Fruit fly (Drosophila melanogaster) whole organism, prepupa: ENCODE data around the gene Rhp.
A peak's percentile ranks its signal among the peaks of the same experiment; 100 is the strongest.

Source experiments
- Blimp-1 ChIP-seq: fragments of 200-800 bp; sonication (Bioruptor generic); optimal IDR thresholded peaks from 3 replicates; lab custom pipeline; 2017; ENCODE audit warnings: missing biosample characterization, missing genetic modification characterization, mild to moderate bottlenecking, moderate library complexity, missing genetic modification reagents
- CG10631 ChIP-seq: fragments of 200-800 bp; sonication (Bioruptor generic); optimal IDR thresholded peaks from 2 replicates; lab custom pipeline; 2016; ENCODE audit warnings: missing biosample characterization, missing genetic modification characterization
- CG11294 ChIP-seq: fragments of 200-800 bp; sonication (Bioruptor generic); IDR thresholded peaks from 2 replicates; pipeline ENCODE4 v1.3.6; 2022; ENCODE audit warnings: missing biosample characterization, missing genetic modification characterization
- CG11902 ChIP-seq: fragments of 200-800 bp; sonication (Bioruptor generic); optimal IDR thresholded peaks from 3 replicates; lab custom pipeline; 2016; ENCODE audit warnings: missing biosample characterization, missing genetic modification characterization
- CG15336 ChIP-seq: fragments of 200-800 bp; sonication (Bioruptor generic); IDR thresholded peaks from 2 replicates; pipeline ENCODE4 v1.3.6; 2022; ENCODE audit warnings: missing biosample characterization, missing genetic modification characterization
- CG1621 ChIP-seq: fragments of 200-800 bp; sonication (Bioruptor generic); optimal IDR thresholded peaks from 3 replicates; lab custom pipeline; 2018; ENCODE audit warnings: missing biosample characterization, mild to moderate bottlenecking, missing genetic modification characterization
- CG16779 ChIP-seq: fragments of 200-800 bp; sonication (Bioruptor generic); optimal IDR thresholded peaks from 3 replicates; lab custom pipeline; 2017; ENCODE audit warnings: missing biosample characterization, mild to moderate bottlenecking, missing genetic modification characterization
- CG3032 ChIP-seq: fragments of 200-800 bp; optimal IDR thresholded peaks from 2 replicates; lab custom pipeline; 2019; ENCODE audit warnings: missing biosample characterization, mild to moderate bottlenecking, missing genetic modification characterization, moderate library complexity
- CG31627 ChIP-seq: fragments of 200-800 bp; sonication (Bioruptor generic); optimal IDR thresholded peaks from 3 replicates; lab custom pipeline; 2016; ENCODE audit warnings: missing biosample characterization, missing genetic modification characterization
- CG32006 ChIP-seq: fragments of 200-800 bp; sonication (Bioruptor generic); optimal IDR thresholded peaks from 3 replicates; lab custom pipeline; 2017; ENCODE audit warnings: missing biosample characterization, mild to moderate bottlenecking, missing genetic modification characterization
- CG34406 ChIP-seq: fragments of 200-800 bp; sonication (Bioruptor generic); optimal IDR thresholded peaks from 3 replicates; lab custom pipeline; 2016; ENCODE audit warnings: missing biosample characterization, missing genetic modification characterization
- CG4318 ChIP-seq: fragments of 200-800 bp; sonication (Bioruptor generic); optimal IDR thresholded peaks from 3 replicates; lab custom pipeline; 2017; ENCODE audit warnings: missing biosample characterization, mild to moderate bottlenecking, missing genetic modification characterization
- CG6163 ChIP-seq: fragments of 200-800 bp; sonication (Bioruptor generic); IDR thresholded peaks from 3 replicates; pipeline ENCODE4 v1.3.6; 2022; ENCODE audit warnings: missing biosample characterization, missing genetic modification characterization
- CG6808 ChIP-seq: fragments of 200-800 bp; sonication (Bioruptor generic); optimal IDR thresholded peaks from 3 replicates; lab custom pipeline; 2017; ENCODE audit warnings: missing biosample characterization, missing genetic modification characterization, mild to moderate bottlenecking, moderate library complexity, missing genetic modification reagents
- CG8119 ChIP-seq: fragments of 200-800 bp; sonication (Bioruptor generic); IDR thresholded peaks from 3 replicates; pipeline ENCODE4 v1.3.6; 2022; ENCODE audit warnings: missing biosample characterization, missing genetic modification characterization
- CG8632 ChIP-seq: fragments of 200-800 bp; sonication (Bioruptor generic); optimal IDR thresholded peaks from 3 replicates; lab custom pipeline; 2016; ENCODE audit warnings: missing biosample characterization, missing genetic modification characterization
- CG9139 ChIP-seq: fragments of 200-800 bp; sonication (Bioruptor generic); optimal IDR thresholded peaks from 3 replicates; lab custom pipeline; 2017; ENCODE audit warnings: missing biosample characterization, mild to moderate bottlenecking, missing genetic modification characterization
- Eip78C ChIP-seq: fragments of 200-800 bp; sonication (Bioruptor generic); peaks from one replicate; lab custom pipeline; 2016; ENCODE audit warnings: missing biosample characterization, missing genetic modification characterization
- Eip93F ChIP-seq: fragments of 200-800 bp; sonication (Bioruptor generic); optimal IDR thresholded peaks from 2 replicates; lab custom pipeline; 2016; ENCODE audit warnings: missing biosample characterization, mild to moderate bottlenecking, missing genetic modification characterization
- Ets96B ChIP-seq: fragments of 200-800 bp; optimal IDR thresholded peaks from 2 replicates; lab custom pipeline; 2019; ENCODE audit warnings: missing biosample characterization, mild to moderate bottlenecking, missing genetic modification characterization, moderate library complexity
- Hr38 ChIP-seq: sonication (Bioruptor generic); optimal IDR thresholded peaks from 2 replicates; lab custom pipeline; 2016; ENCODE audit warnings: missing biosample characterization, missing genetic modification characterization
- Hr39 ChIP-seq: fragments of 200-800 bp; sonication (Bioruptor generic); optimal IDR thresholded peaks from 2 replicates; lab custom pipeline; 2016; ENCODE audit warnings: missing biosample characterization, missing genetic modification characterization
- Hr4 ChIP-seq: fragments of 200-800 bp; sonication (Bioruptor generic); optimal IDR thresholded peaks from 3 replicates; lab custom pipeline; 2016; ENCODE audit warnings: missing biosample characterization, missing genetic modification characterization
- Lpt ChIP-seq: fragments of 200-800 bp; sonication (Bioruptor generic); optimal IDR thresholded peaks from 3 replicates; lab custom pipeline; 2016; ENCODE audit warnings: missing biosample characterization, missing genetic modification characterization
- OdsH ChIP-seq: fragments of 200-800 bp; sonication (Bioruptor generic); optimal IDR thresholded peaks from 3 replicates; lab custom pipeline; 2016; ENCODE audit warnings: missing biosample characterization, missing genetic modification characterization
- Sox102F ChIP-seq: fragments of 200-800 bp; sonication (Bioruptor generic); optimal IDR thresholded peaks from 2 replicates; lab custom pipeline; 2016; ENCODE audit warnings: missing biosample characterization, mild to moderate bottlenecking, missing genetic modification characterization
- Sox14 ChIP-seq: fragments of 200-800 bp; sonication (Bioruptor generic); optimal IDR thresholded peaks from 3 replicates; lab custom pipeline; 2016; ENCODE audit warnings: missing biosample characterization, missing genetic modification characterization
- acj6 ChIP-seq: fragments of 200-800 bp; sonication (Bioruptor generic); optimal IDR thresholded peaks from 3 replicates; lab custom pipeline; 2016; ENCODE audit warnings: missing biosample characterization, missing genetic modification characterization
- dsx ChIP-seq: fragments of 200-800 bp; optimal IDR thresholded peaks from 3 replicates; lab custom pipeline; 2019; ENCODE audit warnings: missing biosample characterization, mild to moderate bottlenecking, missing genetic modification characterization, moderate library complexity; ENCODE audit not compliant: poor library complexity, severe bottlenecking
- eg ChIP-seq: fragments of 200-800 bp; sonication (Bioruptor generic); IDR thresholded peaks from 3 replicates; pipeline ENCODE4 v1.3.6; 2022; ENCODE audit warnings: missing biosample characterization, missing genetic modification characterization
- fd85E ChIP-seq: fragments of 200-800 bp; sonication (Bioruptor generic); optimal IDR thresholded peaks from 3 replicates; lab custom pipeline; 2016; ENCODE audit warnings: missing biosample characterization, missing genetic modification characterization
- fkh ChIP-seq: fragments of 200-800 bp; sonication (Bioruptor generic); optimal IDR thresholded peaks from 3 replicates; lab custom pipeline; 2017; ENCODE audit warnings: missing biosample characterization, mild to moderate bottlenecking, missing genetic modification characterization, moderate library complexity
- pdm3 ChIP-seq: fragments of 200-800 bp; sonication (Bioruptor generic); optimal IDR thresholded peaks from 3 replicates; lab custom pipeline; 2016; ENCODE audit warnings: missing biosample characterization, missing genetic modification characterization
- spab ChIP-seq: fragments of 200-800 bp; sonication (Bioruptor generic); optimal IDR thresholded peaks from 2 replicates; lab custom pipeline; 2017; ENCODE audit warnings: missing biosample characterization, mild to moderate bottlenecking, missing genetic modification characterization, missing genetic modification reagents
- ss ChIP-seq, 2 experiments: fragments of 200-800 bp; sonication (Bioruptor generic); optimal IDR thresholded peaks; 2 replicates in 1 of 2; 3 replicates in 1 of 2; lab custom pipeline; 2017 to 2018; ENCODE audit warnings: mild to moderate bottlenecking in 2 of 2, missing biosample characterization in 2 of 2, missing genetic modification characterization in 2 of 2, moderate library complexity in 1 of 2
- svp ChIP-seq: fragments of 200-800 bp; sonication (Bioruptor generic); peaks from one replicate; lab custom pipeline; 2016; ENCODE audit warnings: missing biosample characterization, missing genetic modification characterization
- vri ChIP-seq: fragments of 200-800 bp; sonication (Bioruptor generic); optimal IDR thresholded peaks from 3 replicates; lab custom pipeline; 2016; ENCODE audit warnings: missing biosample characterization, mild to moderate bottlenecking, missing genetic modification characterization

The Rhp gene

DNA sequence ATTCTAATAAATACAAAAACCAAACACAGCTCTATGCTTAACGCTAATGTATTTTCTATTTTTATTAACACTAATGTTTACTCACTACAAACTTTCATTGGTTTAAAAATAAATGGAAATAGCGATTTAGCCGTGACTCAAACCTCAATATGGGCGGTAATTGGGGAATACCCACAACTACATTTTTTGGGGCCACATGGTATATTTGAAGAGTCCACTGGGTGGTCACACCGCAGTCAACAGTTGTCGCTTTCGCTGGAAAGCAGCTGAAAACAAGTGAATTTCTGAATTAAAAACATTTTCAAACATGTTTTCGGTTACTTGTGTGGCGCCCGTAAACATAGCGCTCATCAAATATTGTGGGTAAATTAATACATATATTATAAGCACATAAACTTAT lies 39.8 kb upstream of the Rhp start, which contains the start of gene Mvd:
TSS of gene Mvd (plus strand) at position 222 of the 400 bp plus-strand sequence.
- TF ChIP-seq Blimp-1 (peak; percentile 65), fkh (GFP tag; lab: Kevin White, UChicago) (peak; percentile 90), Sox102F (GFP tag; lab: Kevin White, UChicago) (no peak), CG6808 (GFP tag; lab: Kevin White, UChicago) (no peak), eg (GFP tag; lab: Robert Waterston, UW) (no peak), Eip78C (GFP tag; lab: Kevin White, UChicago) (peak; percentile 64), CG3032 (tag; lab: Kevin White, UChicago) (peak; percentile 6)
- TF ChIP-seq, all 60 proteins: peak for 4

- no peak for TF ChIP-seq dsx (GFP tag; lab: Kevin White, UChicago)
- TF ChIP-seq fd85E (GFP tag; lab: Kevin White, UChicago), result no peak
- TF ChIP-seq CG31627 (GFP tag; lab: Kevin White, UChicago), result no peak
- no peak for TF ChIP-seq OdsH (GFP tag; lab: Kevin White, UChicago)
- TF ChIP-seq ss (GFP tag; optimal IDR thresholded peaks at IDR 0.05; lab: Kevin White, UChicago), result no peak
- TF ChIP-seq CG8632, result no peak
- no peak for TF ChIP-seq Hr38
- TF ChIP-seq Eip78C (GFP tag; lab: Kevin White, UChicago), result no peak
- TF ChIP-seq Ets96B (tag; lab: Kevin White, UChicago), result no peak
- no peak for TF ChIP-seq Hr4 (GFP tag; lab: Kevin White, UChicago)
- TF ChIP-seq CG1621 (tag; lab: Kevin White, UChicago), result no peak
- no peak for TF ChIP-seq CG6163 (GFP tag; lab: Robert Waterston, UW)
- no peak for TF ChIP-seq Sox14
- no peak for TF ChIP-seq acj6 (GFP tag; lab: Kevin White, UChicago)
These were observed 32.7 kb upstream of the Rhp start, which contains the start of gene CG8260 for dm6 chrX:15756018-15756417. TSS of gene CG8260 (plus strand) at chrX:15756318.

DNA sequence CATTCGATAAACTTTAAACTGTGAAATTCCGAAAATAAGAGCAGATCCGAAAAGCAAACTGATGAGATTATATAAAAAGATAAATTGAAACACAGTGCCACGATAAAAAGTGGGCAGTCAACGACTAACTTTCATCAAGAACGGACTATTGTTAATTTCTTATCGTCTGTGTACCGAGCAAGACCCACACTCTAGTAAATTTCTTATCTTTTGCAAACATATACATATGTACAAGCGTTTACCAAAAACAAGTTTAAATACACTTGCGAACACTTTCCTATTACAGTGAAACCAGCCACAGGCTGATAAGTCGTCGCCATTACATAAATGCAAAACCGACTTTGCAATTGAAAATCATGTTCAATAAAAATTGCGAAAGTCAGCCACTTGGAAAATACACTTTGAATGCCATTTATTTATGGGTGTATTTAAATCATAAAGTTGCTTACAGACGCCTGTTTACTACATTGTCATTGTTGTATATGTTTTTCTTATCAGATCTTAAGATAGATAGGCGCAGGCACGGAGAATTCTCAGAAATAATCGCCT lies 29.9 kb upstream of the Rhp start:
- TF ChIP-seq CG11902 (GFP tag; lab: Kevin White, UChicago), result no peak
- TF ChIP-seq CG4318 (GFP tag; lab: Kevin White, UChicago), result no peak
- TF ChIP-seq pdm3 (GFP tag; lab: Kevin White, UChicago), result no peak
- no peak for TF ChIP-seq CG6163 (GFP tag; lab: Robert Waterston, UW)
- TF ChIP-seq CG34406, result no peak
- TF ChIP-seq CG32006 (GFP tag; lab: Kevin White, UChicago), result no peak
- TF ChIP-seq fkh (GFP tag; lab: Kevin White, UChicago), result peak; percentile 50
- no peak for TF ChIP-seq CG9139
- TF ChIP-seq vri (GFP tag; lab: Kevin White, UChicago), result peak; percentile 37
- TF ChIP-seq Eip78C (GFP tag; lab: Kevin White, UChicago), result peak; percentile 20
- TF ChIP-seq CG16779 (tag; lab: Kevin White, UChicago), result no peak
- TF ChIP-seq CG11294 (GFP tag; lab: Robert Waterston, UW), result no peak
- no peak for TF ChIP-seq CG10631 (GFP tag; lab: Kevin White, UChicago)
- TF ChIP-seq Lpt, result no peak
- no peak for TF ChIP-seq svp (GFP tag; lab: Kevin White, UChicago)
- TF ChIP-seq Sox14, result no peak
- no peak for TF ChIP-seq Hr39 (GFP tag; lab: Kevin White, UChicago)
- no peak for TF ChIP-seq spab (GFP tag; lab: Kevin White, UChicago)
- TF ChIP-seq Eip93F (GFP tag; lab: Kevin White, UChicago), result no peak
- no peak for TF ChIP-seq CG8119 (GFP tag; lab: Robert Waterston, UW)
- no peak for TF ChIP-seq CG15336 (GFP tag; lab: Robert Waterston, UW)
